Fruit fly (Drosophila melanogaster): ENCODE results near the gene Ncc69.

Ncc69 gene

dm6 chr3L:12406999-12407632 is 15.9 kb upstream of the Ncc69 start (continued):
- TF ChIP-seq CG10979 (tag; optimal IDR thresholded peaks at IDR 0.05) (peak; percentile 30), CG14965 (GFP tag; optimal IDR thresholded peaks at IDR 0.05; ENCODE audit: borderline replicate concordance) (peak; percentile 84), salm (tag; optimal IDR thresholded peaks at IDR 0.05) (peak; percentile 79), Gug (GFP tag; IDR thresholded peaks at IDR 0.05) (peak; percentile 31; the same call in 1 of the 4 replicates), sna (GFP tag; IDR thresholded peaks at IDR 0.05; ENCODE audit: partially characterized antibody) (peak; percentile 24; the same call in 1 of the 2 replicates), Opbp (GFP tag; IDR thresholded peaks at IDR 0.05; ENCODE audit: partially characterized antibody) (no peak), D19A (tag; optimal IDR thresholded peaks at IDR 0.05) (peak; percentile 52), cwo (GFP tag; optimal IDR thresholded peaks at IDR 0.05) (peak; percentile 93), gcm (GFP tag; optimal IDR thresholded peaks at IDR 0.05) (peak; percentile 86), Eip74EF (GFP tag; optimal IDR thresholded peaks at IDR 0.05) (peak in 1 of 2 experiments; percentile 86), zf30C (GFP tag; optimal IDR thresholded peaks at IDR 0.05) (no peak), Tbp (GFP tag; optimal IDR thresholded peaks at IDR 0.05) (no peak), NfI (GFP tag; optimal IDR thresholded peaks at IDR 0.05) (peak; percentile 87), trem (tag; optimal IDR thresholded peaks at IDR 0.05) (peak; percentile 9), CG30020 (tag; optimal IDR thresholded peaks at IDR 0.05) (no peak), ssp (GFP tag; IDR thresholded peaks at IDR 0.05) (peak; percentile 48; the same call in 1 of the 2 replicates), unpg (GFP tag; optimal IDR thresholded peaks at IDR 0.05) (peak; percentile 76), stwl (tag; optimal IDR thresholded peaks at IDR 0.05) (no peak), ro (GFP tag; IDR thresholded peaks at IDR 0.05) (peak; percentile 46; the same call in 1 of the 2 replicates), C15 (GFP tag; IDR thresholded peaks at IDR 0.05) (peak; percentile 77; the same call in 1 of the 3 replicates), ham (GFP tag; IDR thresholded peaks at IDR 0.05) (peak; percentile 82; the same call in 1 of the 2 replicates), E2f1 (GFP tag; IDR thresholded peaks at IDR 0.05) (peak; percentile 81), jumu (GFP tag; optimal IDR thresholded peaks at IDR 0.05) (peak; percentile 81), vnd (GFP tag; IDR thresholded peaks at IDR 0.05; ENCODE audit: partially characterized antibody) (no peak), CG5180 (GFP tag; optimal IDR thresholded peaks at IDR 0.05) (peak; percentile 87), CG2129 (GFP tag; IDR thresholded peaks at IDR 0.05; ENCODE audit: partially characterized antibody) (no peak), CG32767 (GFP tag; IDR thresholded peaks at IDR 0.05) (peak; percentile 94), ase (GFP tag; IDR thresholded peaks at IDR 0.05) (peak; percentile 82; the same call in 2 of the 3 replicates), tx (GFP tag; optimal IDR thresholded peaks at IDR 0.05) (peak; percentile 89), lmd (GFP tag; IDR thresholded peaks at IDR 0.05) (peak; percentile 62; the same call in 1 of the 2 replicates), CG13624 (GFP tag; optimal IDR thresholded peaks at IDR 0.05) (peak; percentile 91), Awh (GFP tag; IDR thresholded peaks at IDR 0.05) (peak; percentile 98), eve (GFP tag; optimal IDR thresholded peaks at IDR 0.05) (no peak), slou (GFP tag; optimal IDR thresholded peaks at IDR 0.05) (peak; percentile 88), CG1603 (tag; optimal IDR thresholded peaks at IDR 0.05) (peak; percentile 72), Nf-YB (GFP tag; optimal IDR thresholded peaks at IDR 0.05) (peak; percentile 44), CG12155 (GFP tag; optimal IDR thresholded peaks at IDR 0.05) (peak; percentile 68), toy (GFP tag; IDR thresholded peaks at IDR 0.05) (peak; percentile 89), klu (GFP tag; IDR thresholded peaks at IDR 0.05) (peak; percentile 62), unc-4 (GFP tag; IDR thresholded peaks at IDR 0.05; ENCODE audit: partially characterized antibody) (peak; percentile 41; the same call in 1 of the 2 replicates), CG17385 (GFP tag; optimal IDR thresholded peaks at IDR 0.05) (peak; percentile 87), lilli (GFP tag; optimal IDR thresholded peaks at IDR 0.05) (peak; percentile 81), CG7271 (tag; optimal IDR thresholded peaks at IDR 0.05) (no peak), CG14860 (GFP tag; IDR thresholded peaks at IDR 0.05; ENCODE audit: partially characterized antibody) (no peak), tgo (GFP tag; IDR thresholded peaks at IDR 0.05) (peak; percentile 70; the same call in 2 of the 3 replicates), Atf3 (GFP tag; optimal IDR thresholded peaks at IDR 0.05) (peak; percentile 77), CG15514 (GFP tag; optimal IDR thresholded peaks at IDR 0.05) (peak; percentile 93), dm (GFP tag; optimal IDR thresholded peaks at IDR 0.05) (peak; percentile 70)

All from whole organism, embryonic.